Fruit fly (Drosophila melanogaster): ENCODE data around the gene CG42740.
A peak's percentile ranks its signal among the peaks of the same experiment; 100 is the strongest.

The CG42740 gene

dm6 chr3R:30431258-30432114 lies 8.7 kb upstream of the CG42740 start, which contains the start of gene CG15534:
Gene CG15534, plus strand, starts transcription at chr3R:30432064.
- TF ChIP-seq CG15710 (tag; optimal IDR thresholded peaks at IDR 0.05) (no peak), Pif1A (GFP tag; optimal IDR thresholded peaks at IDR 0.05) (no peak), Snoo (tag; optimal IDR thresholded peaks at IDR 0.05) (no peak), CG8159 (tag; optimal IDR thresholded peaks at IDR 0.05) (no peak)

DNA sequence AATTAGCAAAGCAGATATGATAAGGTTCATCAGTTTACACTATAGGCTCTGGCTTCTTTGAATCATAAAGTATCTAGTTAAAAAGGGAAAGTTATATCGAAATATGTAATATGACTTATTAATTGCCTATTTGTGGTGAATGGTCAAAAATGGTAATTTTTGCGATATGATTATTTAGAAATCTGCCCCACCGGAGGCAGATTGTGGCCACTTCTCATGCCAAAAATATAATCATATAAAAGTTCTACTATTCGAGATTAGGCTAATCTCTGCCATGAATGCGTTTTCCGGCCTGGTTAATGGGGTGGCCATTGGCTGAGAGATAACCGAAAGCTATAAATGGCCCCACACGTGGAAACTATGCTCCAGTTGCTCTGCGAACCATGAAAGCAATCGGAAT lies 5.7 kb upstream of the CG42740 start, which contains the start of gene CG15533:
Gene CG15533 (plus strand): TSS at position 362 of the 400 bp plus-strand sequence.
- TF ChIP-seq Ets98B (GFP tag; IDR thresholded peaks at IDR 0.05) (no peak), EcR (GFP tag; optimal IDR thresholded peaks at IDR 0.05) (no peak), CG8301 (tag; optimal IDR thresholded peaks at IDR 0.05) (no peak), CG10348 (GFP tag; IDR thresholded peaks at IDR 0.05) (no peak), CG15710 (tag; optimal IDR thresholded peaks at IDR 0.05) (no peak), CG4496 (GFP tag; IDR thresholded peaks at IDR 0.05) (no peak), Pif1B (GFP tag; optimal IDR thresholded peaks at IDR 0.05) (no peak), CG8159 (tag; optimal IDR thresholded peaks at IDR 0.05) (no peak), D1 (tag; optimal IDR thresholded peaks at IDR 0.05) (no peak)

dm6 chr3R:30427805-30428359 lies 5.1 kb upstream of the CG42740 start, which contains the start of gene CG2218:
Gene CG2218, minus strand, starts transcription at chr3R:30428276.
- TF ChIP-seq CG32121 (GFP tag; IDR thresholded peaks at IDR 0.05) = no peak
- TF ChIP-seq CG4496 (GFP tag; IDR thresholded peaks at IDR 0.05) = peak; percentile 64; the same call in 2 of the 3 replicates
- TF ChIP-seq gl (tag; optimal IDR thresholded peaks at IDR 0.05) = peak; percentile 42
- no peak for TF ChIP-seq rn (GFP tag; IDR thresholded peaks at IDR 0.05)

DNA sequence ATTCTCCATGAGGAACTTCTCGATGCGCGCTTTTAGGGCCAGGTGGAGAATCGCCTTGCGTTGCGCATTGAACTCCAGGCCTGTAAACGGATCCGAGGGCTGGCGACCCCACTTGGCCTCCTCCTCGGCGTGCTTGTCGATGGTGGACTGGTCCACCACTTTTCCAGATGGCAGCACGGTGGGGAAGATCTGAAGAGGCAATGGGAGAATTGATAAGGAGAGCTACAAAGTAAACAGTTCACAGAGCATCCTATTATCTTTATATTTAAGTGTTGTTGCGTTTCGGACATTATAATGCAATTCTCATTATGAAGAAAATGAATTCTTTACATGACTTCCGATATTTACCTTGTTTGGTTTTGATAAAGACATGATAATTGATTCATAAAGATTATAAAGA lies 3.9 kb upstream of the CG42740 start:
- TF ChIP-seq CG4496 (GFP tag; IDR thresholded peaks at IDR 0.05) (no peak), Snoo (tag; optimal IDR thresholded peaks at IDR 0.05) (no peak), fd96Ca (GFP tag; IDR thresholded peaks at IDR 0.05) (no peak), Ets98B (GFP tag; IDR thresholded peaks at IDR 0.05) (no peak), gl (tag; optimal IDR thresholded peaks at IDR 0.05) (no peak), CG8301 (tag; optimal IDR thresholded peaks at IDR 0.05) (no peak)

dm6 chr3R:30425622-30426021 lies 2.9 kb upstream of the CG42740 start:
- TF ChIP-seq CG14655 (GFP tag; optimal IDR thresholded peaks at IDR 0.05) = no peak
- TF ChIP-seq D1 (tag; optimal IDR thresholded peaks at IDR 0.05) = no peak

- TF ChIP-seq CG12605 (GFP tag; IDR thresholded peaks at IDR 0.05) = no peak
- TF ChIP-seq Pif1B (GFP tag; optimal IDR thresholded peaks at IDR 0.05) = no peak
- no peak for TF ChIP-seq CG4496 (GFP tag; IDR thresholded peaks at IDR 0.05)
- TF ChIP-seq D1 (tag; optimal IDR thresholded peaks at IDR 0.05) = no peak
- TF ChIP-seq CG10348 (GFP tag; IDR thresholded peaks at IDR 0.05) = no peak
These were observed 2.2 kb upstream of the CG42740 start, which contains the start of gene CG15536 for dm6 chr3R:30424993-30425392. Gene CG15536, minus strand, starts transcription at chr3R:30425162.

dm6 chr3R:30423695-30424094 lies 924 bp upstream of the CG42740 start, which contains the start of the genes CG15535 and mRpS18C:
Gene CG15535, minus strand, starts transcription at chr3R:30423929.
Gene mRpS18C, plus strand, starts transcription at chr3R:30423974.
- TF ChIP-seq Ets98B (GFP tag; IDR thresholded peaks at IDR 0.05) = no peak
- no peak for TF ChIP-seq CG17806 (tag; optimal IDR thresholded peaks at IDR 0.05)
- no peak for TF ChIP-seq EcR (GFP tag; optimal IDR thresholded peaks at IDR 0.05)
- no peak for TF ChIP-seq CG12605 (GFP tag; IDR thresholded peaks at IDR 0.05)
- TF ChIP-seq Pif1B (GFP tag; optimal IDR thresholded peaks at IDR 0.05) = no peak
- TF ChIP-seq CG15710 (tag; optimal IDR thresholded peaks at IDR 0.05) = no peak
- no peak for TF ChIP-seq CG13204 (GFP tag; optimal IDR thresholded peaks at IDR 0.05)
- no peak for TF ChIP-seq gl (tag; optimal IDR thresholded peaks at IDR 0.05)
- no peak for TF ChIP-seq CG10348 (GFP tag; IDR thresholded peaks at IDR 0.05)
- TF ChIP-seq Pif1A (GFP tag; optimal IDR thresholded peaks at IDR 0.05) = no peak
- TF ChIP-seq CG8159 (tag; optimal IDR thresholded peaks at IDR 0.05) = no peak

dm6 chr3R:30419216-30419615 lies 3.6 kb downstream of the CG42740 start:
- no peak for TF ChIP-seq CG10348 (GFP tag; IDR thresholded peaks at IDR 0.05)
- TF ChIP-seq fd96Ca (GFP tag; IDR thresholded peaks at IDR 0.05) = no peak

All from whole organism, pupa.